Worm (Caenorhabditis elegans): ENCODE results near the gene msp-76.
A peak's percentile ranks its signal among the peaks of the same experiment; 100 is the strongest.

The msp-76 gene

ce11 chrIV:9671001-9671652 lies 17.7 kb upstream of the msp-76 start (continued):
- TF ChIP-seq pax-3 (tag; optimal IDR thresholded peaks at IDR 0.05) = peak; percentile 54

ce11 chrIV:9672434-9672833 lies 16.4 kb upstream of the msp-76 start:
- TF ChIP-seq nhr-20 (tag; optimal IDR thresholded peaks at IDR 0.05) (peak; percentile 95), fos-1 (tag; optimal IDR thresholded peaks at IDR 0.05) (no peak), mep-1 (tag; optimal IDR thresholded peaks at IDR 0.05) (peak; percentile 43), unc-130 (tag; optimal IDR thresholded peaks at IDR 0.05) (no peak), lin-39 (tag; optimal IDR thresholded peaks at IDR 0.05) (no peak), ztf-4 (tag; optimal IDR thresholded peaks at IDR 0.05) (peak; percentile 18), nhr-19 (GFP tag; conservative IDR thresholded peaks at IDR 0.05) (peak; percentile 21; the same call in 1 of the 2 replicates), lin-35 (GFP tag; optimal IDR thresholded peaks at IDR 0.05) (peak in 1 of 2 experiments; percentile 63), snu-23 (GFP tag; optimal IDR thresholded peaks at IDR 0.05) (peak; percentile 80), C16A3.4 (tag; optimal IDR thresholded peaks at IDR 0.05) (peak; percentile 22), lin-14 (GFP tag; optimal IDR thresholded peaks at IDR 0.05) (peak; percentile 73), nhr-85 (tag) (peak; percentile 96), mdl-1 (tag; optimal IDR thresholded peaks at IDR 0.05) (peak in 1 of 2 experiments; percentile 41), elt-3 (tag; optimal IDR thresholded peaks at IDR 0.05) (peak in 2 of 6 experiments; percentile 80), efl-3 (GFP tag; optimal IDR thresholded peaks at IDR 0.05) (peak; percentile 32), grh-1 (GFP tag; IDR thresholded peaks at IDR 0.05) (peak; percentile 38; the same call in 1 of the 2 replicates), nhr-90 (tag; optimal IDR thresholded peaks at IDR 0.05; ENCODE audit: poor library complexity) (peak; percentile 77), blmp-1 (tag; optimal IDR thresholded peaks at IDR 0.05) (peak; percentile 90), tbx-2 (tag; optimal IDR thresholded peaks at IDR 0.05) (peak; percentile 35), irx-1 (tag; optimal IDR thresholded peaks at IDR 0.05) (no peak), lsy-2 (tag; optimal IDR thresholded peaks at IDR 0.05) (peak; percentile 69 to 82), nhr-47 (tag; optimal IDR thresholded peaks at IDR 0.05) (peak; percentile 52), sptf-1 (tag; optimal IDR thresholded peaks at IDR 0.05) (no peak), dpl-1 (GFP tag; optimal IDR thresholded peaks at IDR 0.05) (peak in 1 of 3 experiments; percentile 21), xbp-1 (tag; optimal IDR thresholded peaks at IDR 0.05) (peak; percentile 3), nhr-71 (tag; optimal IDR thresholded peaks at IDR 0.05) (peak; percentile 83), hlh-4 (tag; optimal IDR thresholded peaks at IDR 0.05) (no peak)

- TF ChIP-seq blmp-1 (tag; optimal IDR thresholded peaks at IDR 0.05) (peak; percentile 30), nhr-28 (tag; optimal IDR thresholded peaks at IDR 0.05) (no peak), nhr-71 (tag; optimal IDR thresholded peaks at IDR 0.05) (no peak), unc-62 (GFP tag; optimal IDR thresholded peaks at IDR 0.05) (no peak), nhr-85 (tag) (peak; percentile 59), egl-13 (tag; optimal IDR thresholded peaks at IDR 0.05) (no peak), C04F5.9 (tag; optimal IDR thresholded peaks at IDR 0.05) (no peak)
These were observed 15.6 kb upstream of the msp-76 start for ce11 chrIV:9673206-9673605.

ce11 chrIV:9673683-9674336 lies 15.0 kb upstream of the msp-76 start:
- no peak for TF ChIP-seq elt-3 (tag; optimal IDR thresholded peaks at IDR 0.05)
- TF ChIP-seq ets-5 (GFP tag; IDR thresholded peaks at IDR 0.05) = no peak
- no peak for TF ChIP-seq sup-37 (GFP tag; optimal IDR thresholded peaks at IDR 0.05)
- TF ChIP-seq sox-4 (tag; optimal IDR thresholded peaks at IDR 0.05) = peak; percentile 34
- TF ChIP-seq egl-13 (tag; optimal IDR thresholded peaks at IDR 0.05) = peak; percentile 38
- no peak for TF ChIP-seq ceh-90 (tag; optimal IDR thresholded peaks at IDR 0.05)
- no peak for TF ChIP-seq F16B12.6 (tag; optimal IDR thresholded peaks at IDR 0.05)
- TF ChIP-seq ces-1 (GFP tag; optimal IDR thresholded peaks at IDR 0.05) = no peak
- no peak for TF ChIP-seq nhr-84 (tag; optimal IDR thresholded peaks at IDR 0.05)
- no peak for TF ChIP-seq egl-27 (tag; optimal IDR thresholded peaks at IDR 0.05)
- no peak for TF ChIP-seq nhr-90 (tag; optimal IDR thresholded peaks at IDR 0.05; ENCODE audit: poor library complexity)
- no peak for TF ChIP-seq unc-86 (tag; optimal IDR thresholded peaks at IDR 0.05)
- no peak for TF ChIP-seq snpc-4 (tag; optimal IDR thresholded peaks at IDR 0.05)
- no peak for TF ChIP-seq mdl-1 (tag; optimal IDR thresholded peaks at IDR 0.05)
- TF ChIP-seq C04F5.9 (tag; optimal IDR thresholded peaks at IDR 0.05) = no peak
- TF ChIP-seq unc-30 (tag; optimal IDR thresholded peaks at IDR 0.05) = no peak
- no peak for TF ChIP-seq aly-2 (tag; optimal IDR thresholded peaks at IDR 0.05)
- TF ChIP-seq unc-130 (tag; optimal IDR thresholded peaks at IDR 0.05) = no peak
- no peak for TF ChIP-seq tlp-1 (tag; optimal IDR thresholded peaks at IDR 0.05)
- peak; percentile 87 for TF ChIP-seq nhr-20 (tag; optimal IDR thresholded peaks at IDR 0.05)
- TF ChIP-seq fos-1 (tag; optimal IDR thresholded peaks at IDR 0.05) = no peak
- no peak for TF ChIP-seq skn-1 (tag; optimal IDR thresholded peaks at IDR 0.05)
- peak; percentile 53 for TF ChIP-seq lin-14 (GFP tag; optimal IDR thresholded peaks at IDR 0.05)
